Fruit fly (Drosophila melanogaster) whole organism, embryonic: ENCODE data around the gene CG6330.

Experiments used
- Antp ChIP-seq: fragments of 200-800 bp; sonication (Bioruptor generic); optimal IDR thresholded peaks from 3 replicates; lab custom pipeline; 2016; ENCODE audit warnings: missing biosample characterization, missing genetic modification characterization
- Bgb ChIP-seq: fragments of 200-800 bp; sonication (Bioruptor generic); IDR thresholded peaks from 2 replicates; pipeline ENCODE4 v1.3.6; 2022; ENCODE audit warnings: missing biosample characterization, missing genetic modification characterization; ENCODE audit not compliant: partially characterized antibody
- CG10565 ChIP-seq: fragments of 200-800 bp; sonication (Bioruptor generic); optimal IDR thresholded peaks from 3 replicates; lab custom pipeline; 2016; ENCODE audit warnings: missing biosample characterization, mild to moderate bottlenecking, missing genetic modification characterization
- CG10979 ChIP-seq: fragments of 200-800 bp; sonication (Bioruptor generic); optimal IDR thresholded peaks from 2 replicates; lab custom pipeline; 2018; ENCODE audit warnings: missing biosample characterization, mild to moderate bottlenecking, missing genetic modification characterization, moderate library complexity
- CG11456 ChIP-seq: fragments of 200-800 bp; sonication (Bioruptor generic); IDR thresholded peaks from 3 replicates; pipeline ENCODE4 v1.3.6; 2022; ENCODE audit warnings: missing biosample characterization, missing genetic modification characterization
- CG1233 ChIP-seq: fragments of 200-800 bp; sonication (Bioruptor generic); optimal IDR thresholded peaks from 4 replicates; lab custom pipeline; 2018; ENCODE audit warnings: missing biosample characterization, mild to moderate bottlenecking, missing genetic modification characterization
- CG14441 ChIP-seq: fragments of 200-800 bp; sonication (Bioruptor generic); IDR thresholded peaks from 2 replicates; pipeline ENCODE4 v1.3.6; 2022; ENCODE audit warnings: missing biosample characterization, missing genetic modification characterization
- CG14965 ChIP-seq: fragments of 200-800 bp; sonication (Bioruptor generic); optimal IDR thresholded peaks from 2 replicates; lab custom pipeline; 2016; ENCODE audit warnings: missing biosample characterization, missing genetic modification characterization, borderline replicate concordance
- CG15073 ChIP-seq: fragments of 200-800 bp; sonication (Bioruptor generic); optimal IDR thresholded peaks from 2 replicates; lab custom pipeline; 2016; ENCODE audit warnings: missing biosample characterization, missing genetic modification characterization
- CG1603 ChIP-seq: fragments of 200-800 bp; sonication (Bioruptor generic); optimal IDR thresholded peaks from 2 replicates; lab custom pipeline; 2019; ENCODE audit warnings: missing biosample characterization, mild to moderate bottlenecking, missing genetic modification characterization, moderate library complexity
- CG17385 ChIP-seq: fragments of 200-800 bp; sonication (Bioruptor generic); optimal IDR thresholded peaks from 3 replicates; lab custom pipeline; 2018; ENCODE audit warnings: missing biosample characterization, mild to moderate bottlenecking, missing genetic modification characterization
- CG17802 ChIP-seq: fragments of 200-800 bp; sonication (Bioruptor generic); optimal IDR thresholded peaks from 2 replicates; lab custom pipeline; 2018; ENCODE audit warnings: missing biosample characterization, mild to moderate bottlenecking, missing genetic modification characterization, moderate library complexity
- CG18476 ChIP-seq: fragments of 200-800 bp; sonication (Bioruptor generic); optimal IDR thresholded peaks from 2 replicates; lab custom pipeline; 2016; ENCODE audit warnings: missing biosample characterization, mild to moderate bottlenecking, missing genetic modification characterization
- CG18599 ChIP-seq: fragments of 200-800 bp; sonication (Bioruptor generic); optimal IDR thresholded peaks from 3 replicates; lab custom pipeline; 2017; ENCODE audit warnings: missing biosample characterization, missing genetic modification characterization, mild to moderate bottlenecking, moderate library complexity, missing genetic modification reagents
- CG6272 ChIP-seq: fragments of 200-800 bp; sonication (Bioruptor generic); IDR thresholded peaks from 2 replicates; pipeline ENCODE4 v1.3.6; 2022; ENCODE audit warnings: missing biosample characterization, missing genetic modification characterization
- CG6683 ChIP-seq: fragments of 200-800 bp; sonication (Bioruptor generic); optimal IDR thresholded peaks from 2 replicates; lab custom pipeline; 2017; ENCODE audit warnings: missing biosample characterization, mild to moderate bottlenecking, missing genetic modification characterization, missing genetic modification reagents
- CG6765 ChIP-seq: fragments of 200-800 bp; sonication (Bioruptor generic); optimal IDR thresholded peaks from 3 replicates; lab custom pipeline; 2017; ENCODE audit warnings: missing biosample characterization, mild to moderate bottlenecking, missing genetic modification characterization
- CG6791 ChIP-seq: fragments of 200-800 bp; sonication (Bioruptor generic); IDR thresholded peaks from 3 replicates; pipeline ENCODE4 v1.3.6; 2022; ENCODE audit warnings: missing biosample characterization, missing genetic modification characterization; ENCODE audit not compliant: partially characterized antibody
- CG8290 ChIP-seq, 3 experiments: fragments of 200-800 bp; sonication (Bioruptor generic); optimal IDR thresholded peaks; 2 replicates each; lab custom pipeline; 2016 to 2019; ENCODE audit warnings: missing biosample characterization in 3 of 3, missing genetic modification characterization in 3 of 3, mild to moderate bottlenecking in 2 of 3, moderate library complexity in 1 of 3
- CG8765 ChIP-seq: fragments of 200-800 bp; sonication (Bioruptor generic); IDR thresholded peaks from 2 replicates; pipeline ENCODE4 v1.3.6; 2022; ENCODE audit warnings: missing biosample characterization, missing genetic modification characterization
- CG9437 ChIP-seq: fragments of 200-800 bp; sonication (Bioruptor generic); optimal IDR thresholded peaks from 2 replicates; lab custom pipeline; 2018; ENCODE audit warnings: missing biosample characterization, mild to moderate bottlenecking, missing genetic modification characterization
- CG9609 ChIP-seq: fragments of 200-800 bp; sonication (Bioruptor generic); optimal IDR thresholded peaks from 3 replicates; lab custom pipeline; 2016; ENCODE audit warnings: missing biosample characterization, missing genetic modification characterization
- CTCF ChIP-seq: fragments of 200-800 bp; sonication (Bioruptor generic); optimal IDR thresholded peaks from 2 replicates; lab custom pipeline; 2017; ENCODE audit warnings: missing biosample characterization, mild to moderate bottlenecking, missing genetic modification characterization, moderate library complexity
- Dfd ChIP-seq, 2 experiments: fragments of >200 bp; optimal IDR thresholded peaks; 2 replicates each; lab custom pipeline; 2017; ENCODE audit warnings: missing biosample characterization in 2 of 2, missing genetic modification characterization in 2 of 2
- E2f2 ChIP-seq: fragments of 200-800 bp; sonication (Bioruptor generic); IDR thresholded peaks from 2 replicates; pipeline ENCODE4 v1.3.6; 2022; ENCODE audit warnings: missing biosample characterization, missing genetic modification characterization
- Ets97D ChIP-seq: fragments of 200-800 bp; sonication (Bioruptor generic); optimal IDR thresholded peaks from 3 replicates; lab custom pipeline; 2016; ENCODE audit warnings: missing biosample characterization, missing genetic modification characterization
- GATAe ChIP-seq: fragments of 200-800 bp; sonication (Bioruptor generic); conservative IDR thresholded peaks from 2 replicates; pipeline ENCODE4 v1.3.6; 2022; ENCODE audit warnings: missing biosample characterization, missing genetic modification characterization
- Gug ChIP-seq: fragments of 200-800 bp; sonication (Bioruptor generic); IDR thresholded peaks from 4 replicates; pipeline ENCODE4 v1.3.6; 2022; ENCODE audit warnings: missing biosample characterization, missing genetic modification characterization
- Hmx ChIP-seq: fragments of 200-800 bp; sonication (Bioruptor generic); optimal IDR thresholded peaks from 2 replicates; lab custom pipeline; 2016; ENCODE audit warnings: missing biosample characterization, missing genetic modification characterization
- Hr39 ChIP-seq: fragments of >200 bp; optimal IDR thresholded peaks from 2 replicates; lab custom pipeline; 2017
- Lhr ChIP-seq: fragments of 200-800 bp; sonication (Bioruptor generic); optimal IDR thresholded peaks from 3 replicates; lab custom pipeline; 2017; ENCODE audit warnings: mild to moderate bottlenecking, missing biosample characterization, missing genetic modification reagents, missing genetic modification characterization
- bowl ChIP-seq: fragments of 200-800 bp; sonication (Bioruptor generic); IDR thresholded peaks from 2 replicates; pipeline ENCODE4 v1.3.6; 2022; ENCODE audit warnings: missing biosample characterization, missing genetic modification characterization
- dysf ChIP-seq: fragments of 200-800 bp; sonication (Bioruptor generic); IDR thresholded peaks from 3 replicates; pipeline ENCODE4 v1.3.6; 2022; ENCODE audit warnings: missing biosample characterization, missing genetic modification characterization
- gem ChIP-seq: fragments of 200-800 bp; sonication (Bioruptor generic); optimal IDR thresholded peaks from 2 replicates; lab custom pipeline; 2019; ENCODE audit warnings: missing biosample characterization, mild to moderate bottlenecking, missing genetic modification characterization, moderate library complexity
- hkb ChIP-seq, 2 experiments: fragments of 200-800 bp in 1 of 2; fragments of >200 bp in 1 of 2; sonication (Bioruptor generic) in 1 of 2; IDR thresholded peaks in 1 of 2; optimal IDR thresholded peaks in 1 of 2; 2 replicates each; pipeline versions ENCODE4 v1.3.6 to Lab custom; 2017 to 2022; ENCODE audit warnings: missing biosample characterization in 1 of 2, missing genetic modification characterization in 1 of 2
- pb ChIP-seq: fragments of 200-800 bp; sonication (Bioruptor generic); optimal IDR thresholded peaks from 3 replicates; lab custom pipeline; 2016; ENCODE audit warnings: missing biosample characterization, missing genetic modification characterization
- phol ChIP-seq: fragments of 200-800 bp; sonication (Bioruptor generic); optimal IDR thresholded peaks from 3 replicates; lab custom pipeline; 2018; ENCODE audit warnings: missing biosample characterization, mild to moderate bottlenecking, missing genetic modification characterization, moderate library complexity
- psq ChIP-seq: fragments of 200-800 bp; sonication (Bioruptor generic); optimal IDR thresholded peaks from 2 replicates; lab custom pipeline; 2017; ENCODE audit warnings: missing biosample characterization, missing genetic modification characterization
- pzg ChIP-seq: fragments of 200-800 bp; sonication (Bioruptor generic); optimal IDR thresholded peaks from 3 replicates; lab custom pipeline; 2018; ENCODE audit warnings: missing biosample characterization, mild to moderate bottlenecking, missing genetic modification characterization, moderate library complexity
- row ChIP-seq: fragments of 200-800 bp; sonication (Bioruptor generic); IDR thresholded peaks from 3 replicates; pipeline ENCODE4 v1.3.6; 2022; ENCODE audit warnings: missing biosample characterization, missing genetic modification characterization
- sens ChIP-seq: fragments of 200-800 bp; sonication (Bioruptor generic); peaks from one replicate; lab custom pipeline; 2016; ENCODE audit warnings: missing biosample characterization, missing genetic modification characterization
- sens-2 ChIP-seq: fragments of 200-800 bp; sonication (Bioruptor generic); IDR thresholded peaks from 2 replicates; pipeline ENCODE4 v1.3.6; 2022; ENCODE audit warnings: missing biosample characterization, missing genetic modification characterization
- seq ChIP-seq: fragments of 200-800 bp; sonication (Bioruptor generic); IDR thresholded peaks from 2 replicates; pipeline ENCODE4 v1.3.6; 2022; ENCODE audit warnings: missing biosample characterization, missing genetic modification characterization
- sim ChIP-seq: fragments of 200-800 bp; sonication (Bioruptor generic); IDR thresholded peaks from 2 replicates; pipeline ENCODE4 v1.3.6; 2022; ENCODE audit warnings: missing biosample characterization, missing genetic modification characterization
- sqz ChIP-seq: fragments of 200-800 bp; sonication (Bioruptor generic); optimal IDR thresholded peaks from 3 replicates; lab custom pipeline; 2018; ENCODE audit warnings: missing biosample characterization, mild to moderate bottlenecking, missing genetic modification characterization
- vvl ChIP-seq: fragments of 200-800 bp; sonication (Bioruptor generic); IDR thresholded peaks from 2 replicates; pipeline ENCODE4 v1.3.6; 2022; ENCODE audit warnings: missing biosample characterization, missing genetic modification characterization
- wdn ChIP-seq: fragments of 200-800 bp; sonication (Bioruptor generic); IDR thresholded peaks from 2 replicates; pipeline ENCODE4 v1.3.6; 2022; ENCODE audit warnings: missing biosample characterization, missing genetic modification characterization
- wek ChIP-seq: fragments of 200-800 bp; sonication (Bioruptor generic); optimal IDR thresholded peaks from 3 replicates; lab custom pipeline; 2018; ENCODE audit warnings: missing biosample characterization, mild to moderate bottlenecking, missing genetic modification characterization, moderate library complexity
- zen ChIP-seq: fragments of 200-800 bp; sonication (Bioruptor generic); optimal IDR thresholded peaks from 3 replicates; lab custom pipeline; 2018; ENCODE audit warnings: missing biosample characterization, mild to moderate bottlenecking, missing genetic modification characterization, moderate library complexity

The CG6330 gene

DNA sequence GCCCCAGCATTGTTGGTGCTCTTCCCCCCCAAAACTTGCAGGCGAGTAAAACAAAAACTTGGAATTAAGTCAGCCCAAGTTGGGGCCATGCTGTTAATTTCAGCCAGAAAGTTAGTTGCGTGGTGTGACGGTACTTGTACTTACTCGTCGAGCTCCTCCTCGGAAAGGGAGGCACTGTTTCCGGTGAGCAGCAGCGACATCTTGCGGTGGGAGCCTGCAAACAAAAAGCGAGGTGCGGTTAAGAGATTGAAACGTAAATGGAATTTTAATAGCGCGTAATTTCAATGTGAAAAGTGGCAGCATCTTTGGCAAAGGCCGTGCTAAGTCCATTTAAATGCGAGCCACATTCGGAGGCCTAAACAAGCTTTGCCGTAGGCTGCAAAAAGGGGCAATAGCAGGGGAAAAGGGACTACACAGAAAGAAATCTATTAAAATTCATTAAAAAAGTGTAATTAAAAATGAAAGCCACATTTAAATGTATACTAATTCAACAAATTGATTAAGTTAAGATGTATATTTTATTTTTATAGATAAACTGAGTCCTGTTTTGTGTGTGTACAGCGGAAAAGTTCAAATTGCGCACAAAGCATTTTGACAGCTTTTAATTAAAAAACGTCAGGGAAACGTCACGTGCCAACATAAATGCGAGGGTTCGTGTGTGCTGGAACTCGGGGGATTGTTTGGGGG is 1.8 kb downstream of the CG6330 start:
- no peak for TF ChIP-seq Hr39 (lab: Kevin White, UChicago)
- no peak for TF ChIP-seq psq (GFP tag; lab: Kevin White, UChicago)
- TF ChIP-seq CG11456 (GFP tag; lab: Robert Waterston, UW): 0 out of 3 replicates have a peak, but pooled peaks have one; percentile 45
- TF ChIP-seq Hmx: no peak
- TF ChIP-seq row (GFP tag; lab: Robert Waterston, UW): peak; percentile 21; the same call in 1 of the 3 replicates
- TF ChIP-seq seq (GFP tag; lab: Robert Waterston, UW): 0 out of 2 replicates have a peak, but pooled peaks have one; percentile 20
- no peak for TF ChIP-seq CG10565 (GFP tag; lab: Kevin White, UChicago)
- 0 out of 2 replicates have a peak, but pooled peaks have one; percentile 11 for TF ChIP-seq CG6272 (GFP tag; lab: Robert Waterston, UW)
- peak; percentile 8 for TF ChIP-seq Lhr (GFP tag; lab: Kevin White, UChicago)
- TF ChIP-seq CG17802 (tag; lab: Kevin White, UChicago): peak; percentile 10
- no peak for TF ChIP-seq Dfd (GFP tag; optimal IDR thresholded peaks at IDR 0.05; lab: Kevin White, UChicago)
- no peak for TF ChIP-seq CG8290 (GFP tag; optimal IDR thresholded peaks at IDR 0.05; lab: Kevin White, UChicago)
- TF ChIP-seq CG8290 (tag; optimal IDR thresholded peaks at IDR 0.05; lab: Kevin White, UChicago): peak in 1 of 2 experiments; percentile 24
- peak; percentile 67 for TF ChIP-seq CG18476 (GFP tag; lab: Kevin White, UChicago)
- TF ChIP-seq CG6683 (GFP tag; lab: Kevin White, UChicago): no peak
- no peak for TF ChIP-seq Gug (GFP tag; lab: Robert Waterston, UW)
- TF ChIP-seq phol: peak; percentile 7
- no peak for TF ChIP-seq sens-2 (GFP tag; lab: Robert Waterston, UW)
- TF ChIP-seq Bgb: peak; percentile 20; the same call in 1 of the 2 replicates
- TF ChIP-seq zen (tag; lab: Kevin White, UChicago): no peak
- TF ChIP-seq pb (GFP tag; lab: Kevin White, UChicago): peak; percentile 25
- TF ChIP-seq vvl (GFP tag; lab: Robert Waterston, UW): peak; percentile 29; the same call in 1 of the 2 replicates
- TF ChIP-seq sqz (GFP tag; lab: Kevin White, UChicago): peak; percentile 12
- peak; percentile 25 for TF ChIP-seq CG9609 (GFP tag; lab: Kevin White, UChicago)
- peak; percentile 25 for TF ChIP-seq hkb (optimal IDR thresholded peaks at IDR 0.05; lab: Kevin White, UChicago)
- TF ChIP-seq hkb (GFP tag; IDR thresholded peaks at IDR 0.05; lab: Robert Waterston, UW): no peak
- TF ChIP-seq bowl: no peak
- peak; percentile 21 for TF ChIP-seq CG1233 (GFP tag; lab: Kevin White, UChicago)
- peak; percentile 58 for TF ChIP-seq CG18599 (GFP tag; lab: Kevin White, UChicago)
- TF ChIP-seq CG6765 (GFP tag; lab: Kevin White, UChicago): peak; percentile 36
- no peak for TF ChIP-seq Antp (GFP tag; lab: Kevin White, UChicago)
- TF ChIP-seq wek (GFP tag; lab: Kevin White, UChicago): peak; percentile 9
- peak; percentile 27; the same call in 1 of the 3 replicates for TF ChIP-seq dysf (GFP tag; lab: Robert Waterston, UW)
- peak; percentile 3 for TF ChIP-seq CG10979 (tag; lab: Kevin White, UChicago)
- TF ChIP-seq CG8765: peak; percentile 10; the same call in 1 of the 2 replicates
- peak; percentile 21; the same call in 1 of the 2 replicates for TF ChIP-seq E2f2 (GFP tag; lab: Robert Waterston, UW)
- TF ChIP-seq CG15073 (GFP tag; lab: Kevin White, UChicago): no peak
- TF ChIP-seq CG14441 (GFP tag; lab: Robert Waterston, UW): 0 out of 2 replicates have a peak, but pooled peaks have one; percentile 24
- no peak for TF ChIP-seq CG6791 (GFP tag; lab: Robert Waterston, UW)
- no peak for TF ChIP-seq pzg (GFP tag; lab: Kevin White, UChicago)
- TF ChIP-seq sim: no peak
- peak; percentile 3 for TF ChIP-seq CG1603
- peak; percentile 88 for TF ChIP-seq CTCF (GFP tag; lab: Kevin White, UChicago)
- TF ChIP-seq GATAe: no peak
- peak; percentile 73 for TF ChIP-seq CG14965 (GFP tag; lab: Kevin White, UChicago)
- no peak for TF ChIP-seq wdn (GFP tag; lab: Robert Waterston, UW)
- TF ChIP-seq Ets97D (GFP tag; lab: Kevin White, UChicago): peak; percentile 69
- peak; percentile 62 for TF ChIP-seq sens (GFP tag; lab: Kevin White, UChicago)
- TF ChIP-seq CG9437 (GFP tag; lab: Kevin White, UChicago): peak; percentile 6
- TF ChIP-seq CG17385 (GFP tag; lab: Kevin White, UChicago): peak; percentile 34
- TF ChIP-seq gem: no peak
